Worm (Caenorhabditis elegans) whole organism, L2 larva: ENCODE results near the gene dnj-8.

Experiments
- C34F6.9 ChIP-seq: fragments of 150-350 bp; optimal IDR thresholded peaks from 2 replicates; lab custom pipeline; 2014; ENCODE audit warnings: missing biosample characterization, missing genetic modification characterization
- F13H6.1 ChIP-seq: sonication (generic microtip); optimal IDR thresholded peaks from 2 replicates; lab custom pipeline; 2016; ENCODE audit warnings: missing genetic modification characterization, missing compliant biosample characterization
- R02D3.7 ChIP-seq: fragments of 150-350 bp; optimal IDR thresholded peaks from 2 replicates; lab custom pipeline; 2014; ENCODE audit warnings: missing biosample characterization, missing genetic modification characterization
- Y55F3AM.14 ChIP-seq: fragments of 200-800 bp; sonication (Bioruptor generic); optimal IDR thresholded peaks from 2 replicates; lab custom pipeline; 2018; ENCODE audit warnings: mild to moderate bottlenecking, missing genetic modification characterization, missing compliant biosample characterization
- ZK546.5 ChIP-seq: sonication (generic microtip); optimal IDR thresholded peaks from 2 replicates; lab custom pipeline; 2017; ENCODE audit warnings: missing biosample characterization, missing genetic modification characterization
- alr-1 ChIP-seq: fragments of 150-350 bp; optimal IDR thresholded peaks from 2 replicates; lab custom pipeline; 2014; ENCODE audit warnings: missing biosample characterization, missing genetic modification characterization
- aly-2 ChIP-seq: fragments of 150-350 bp; optimal IDR thresholded peaks from 2 replicates; lab custom pipeline; 2014; ENCODE audit warnings: missing biosample characterization, missing genetic modification characterization
- ama-1 ChIP-seq: fragments of 150-350 bp; optimal IDR thresholded peaks from 2 replicates; lab custom pipeline; 2018; ENCODE audit warnings: inconsistent platforms
- blmp-1 ChIP-seq: sonication (generic microtip); optimal IDR thresholded peaks from 2 replicates; lab custom pipeline; 2017; ENCODE audit warnings: missing genetic modification characterization, mild to moderate bottlenecking, missing compliant biosample characterization, antibody characterized with exemption, moderate library complexity; ENCODE audit not compliant: insufficient read depth
- ceh-16 ChIP-seq: fragments of 150-350 bp; optimal IDR thresholded peaks from 2 replicates; lab custom pipeline; 2014; ENCODE audit warnings: missing biosample characterization, missing genetic modification characterization
- ceh-82 ChIP-seq: fragments of 150-350 bp; optimal IDR thresholded peaks from 2 replicates; lab custom pipeline; 2014; ENCODE audit warnings: missing biosample characterization, missing genetic modification characterization
- crh-2 ChIP-seq: sonication (generic microtip); optimal IDR thresholded peaks from 2 replicates; lab custom pipeline; 2017; ENCODE audit warnings: missing biosample characterization, missing genetic modification characterization
- dmd-4 ChIP-seq: sonication (generic microtip); optimal IDR thresholded peaks from 2 replicates; lab custom pipeline; 2017; ENCODE audit warnings: missing biosample characterization, missing genetic modification characterization
- egl-27 ChIP-seq: sonication (generic microtip); optimal IDR thresholded peaks from 3 replicates; lab custom pipeline; 2017; ENCODE audit warnings: missing biosample characterization, missing genetic modification reagents, missing genetic modification characterization
- elt-1 ChIP-seq: fragments of 150-350 bp; optimal IDR thresholded peaks from 2 replicates; lab custom pipeline; 2014; ENCODE audit warnings: missing biosample characterization, missing genetic modification characterization
- elt-3 ChIP-seq: sonication (generic microtip); optimal IDR thresholded peaks from 2 replicates; lab custom pipeline; 2017; ENCODE audit warnings: missing biosample characterization, missing genetic modification characterization
- fos-1 ChIP-seq: fragments of 150-350 bp; optimal IDR thresholded peaks from 2 replicates; lab custom pipeline; 2014; ENCODE audit warnings: missing biosample characterization, missing genetic modification characterization
- gmeb-1 ChIP-seq: fragments of 150-350 bp; optimal IDR thresholded peaks from 2 replicates; lab custom pipeline; 2014; ENCODE audit warnings: missing biosample characterization, missing genetic modification characterization
- lin-11 ChIP-seq: fragments of 150-350 bp; sonication (generic microtip); optimal IDR thresholded peaks from 2 replicates; lab custom pipeline; 2014; ENCODE audit warnings: missing biosample characterization, missing genetic modification characterization, inconsistent platforms, mixed read lengths
- lin-39 ChIP-seq: fragments of 150-350 bp; optimal IDR thresholded peaks from 2 replicates; lab custom pipeline; 2014; ENCODE audit warnings: missing biosample characterization, missing genetic modification reagents, missing genetic modification characterization
- lsy-2 ChIP-seq, 2 experiments: fragments of 150-350 bp in 1 of 2; sonication (generic microtip) in 1 of 2; optimal IDR thresholded peaks; 2 replicates each; lab custom pipeline; 2014 to 2017; ENCODE audit warnings: missing biosample characterization in 2 of 2, missing genetic modification characterization in 2 of 2
- mab-5 ChIP-seq: fragments of 150-350 bp; optimal IDR thresholded peaks from 2 replicates; lab custom pipeline; 2014; ENCODE audit warnings: missing biosample characterization, missing genetic modification characterization
- mbf-1 ChIP-seq: sonication (generic microtip); optimal IDR thresholded peaks from 2 replicates; lab custom pipeline; 2017; ENCODE audit warnings: missing biosample characterization, missing genetic modification characterization
- mdl-1 ChIP-seq, 2 experiments: fragments of 150-350 bp in 1 of 2; sonication (generic microtip) in 1 of 2; optimal IDR thresholded peaks; 2 replicates each; lab custom pipeline; 2017; ENCODE audit warnings: missing biosample characterization in 2 of 2, missing genetic modification characterization in 2 of 2
- nhr-12 ChIP-seq: fragments of 150-350 bp; optimal IDR thresholded peaks from 2 replicates; lab custom pipeline; 2014; ENCODE audit warnings: missing biosample characterization, missing genetic modification characterization
- nhr-129 ChIP-seq: fragments of 150-350 bp; optimal IDR thresholded peaks from 2 replicates; lab custom pipeline; 2014; ENCODE audit warnings: missing biosample characterization, missing genetic modification characterization
- nhr-21 ChIP-seq: fragments of 150-350 bp; optimal IDR thresholded peaks from 2 replicates; lab custom pipeline; 2014; ENCODE audit warnings: missing biosample characterization, missing genetic modification characterization
- nhr-23 ChIP-seq: fragments of 150-350 bp; optimal IDR thresholded peaks from 2 replicates; lab custom pipeline; 2014; ENCODE audit warnings: missing biosample characterization, missing genetic modification reagents, missing genetic modification characterization
- nhr-237 ChIP-seq: fragments of 150-350 bp; optimal IDR thresholded peaks from 2 replicates; lab custom pipeline; 2014; ENCODE audit warnings: missing biosample characterization, missing genetic modification characterization
- nhr-25 ChIP-seq: fragments of 150-350 bp; sonication (generic microtip); optimal IDR thresholded peaks from 3 replicates; lab custom pipeline; 2014; ENCODE audit warnings: missing biosample characterization, missing genetic modification characterization
- nhr-6 ChIP-seq: fragments of 150-350 bp; optimal IDR thresholded peaks from 2 replicates; lab custom pipeline; 2014; ENCODE audit warnings: missing biosample characterization, missing genetic modification characterization
- peb-1 ChIP-seq: fragments of 150-350 bp; optimal IDR thresholded peaks from 2 replicates; lab custom pipeline; 2014; ENCODE audit warnings: missing biosample characterization, missing genetic modification characterization
- sem-4 ChIP-seq: fragments of 150-350 bp; optimal IDR thresholded peaks from 2 replicates; lab custom pipeline; 2014; ENCODE audit warnings: missing biosample characterization, missing genetic modification reagents, missing genetic modification characterization
- skn-1 ChIP-seq: sonication (generic microtip); optimal IDR thresholded peaks from 2 replicates; lab custom pipeline; 2017; ENCODE audit warnings: missing biosample characterization, missing genetic modification characterization
- sma-3 ChIP-seq: sonication (generic microtip); optimal IDR thresholded peaks from 2 replicates; lab custom pipeline; 2016; ENCODE audit warnings: missing genetic modification reagents, missing genetic modification characterization, missing compliant biosample characterization
- sma-9 ChIP-seq, 2 experiments: fragments of 150-350 bp in 1 of 2; sonication (generic microtip) in 1 of 2; optimal IDR thresholded peaks; 2 replicates each; lab custom pipeline; 2014 to 2016; ENCODE audit warnings: missing genetic modification characterization in 2 of 2, mild to moderate bottlenecking in 1 of 2, missing biosample characterization in 1 of 2, missing compliant biosample characterization in 1 of 2, missing genetic modification reagents in 1 of 2, moderate library complexity in 1 of 2
- snpc-4 ChIP-seq: fragments of 150-350 bp; optimal IDR thresholded peaks from 2 replicates; lab custom pipeline; 2014; ENCODE audit warnings: missing biosample characterization, missing genetic modification characterization
- unc-39 ChIP-seq: fragments of 150-350 bp; optimal IDR thresholded peaks from 2 replicates; lab custom pipeline; 2014; ENCODE audit warnings: missing biosample characterization, missing genetic modification characterization
- unc-55 ChIP-seq: fragments of 150-350 bp; sonication (generic microtip); optimal IDR thresholded peaks from 3 replicates; lab custom pipeline; 2014; ENCODE audit warnings: missing biosample characterization, missing genetic modification reagents, missing genetic modification characterization
- unc-62 ChIP-seq: fragments of 150-350 bp; optimal IDR thresholded peaks from 2 replicates; lab custom pipeline; 2014; ENCODE audit warnings: missing biosample characterization, missing genetic modification reagents, missing genetic modification characterization
- zag-1 ChIP-seq: fragments of 150-350 bp; optimal IDR thresholded peaks from 2 replicates; lab custom pipeline; 2014; ENCODE audit warnings: missing biosample characterization, missing genetic modification characterization
- ztf-1 ChIP-seq: fragments of 200-800 bp; sonication (Bioruptor generic); conservative IDR thresholded peaks from 2 replicates; pipeline ENCODE4 v1.3.6; 2022; ENCODE audit warnings: missing genetic modification characterization, missing compliant biosample characterization
- ztf-11 ChIP-seq: sonication (generic microtip); optimal IDR thresholded peaks from 2 replicates; lab custom pipeline; 2017; ENCODE audit warnings: missing biosample characterization, missing genetic modification characterization
- ztf-4 ChIP-seq: fragments of 150-350 bp; optimal IDR thresholded peaks from 2 replicates; lab custom pipeline; 2014; ENCODE audit warnings: missing biosample characterization, missing genetic modification characterization

The dnj-8 gene

DNA sequence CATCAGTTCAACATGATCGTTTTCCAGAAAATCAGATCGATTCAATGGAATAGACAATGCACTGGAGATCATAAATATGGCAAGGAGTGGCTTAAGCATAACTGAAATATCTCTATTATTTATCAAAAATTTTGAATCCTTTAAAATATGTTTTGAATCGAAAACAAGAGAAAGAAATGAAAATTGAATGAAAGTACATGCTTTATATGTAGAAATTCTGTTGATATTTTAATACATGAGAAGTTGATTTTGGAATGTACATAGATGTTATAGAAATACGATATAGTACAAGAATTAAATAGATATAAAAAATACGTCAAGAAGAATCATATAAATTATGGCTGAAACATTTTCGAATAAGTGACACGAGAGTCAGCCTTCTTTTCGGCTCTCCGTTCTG, 5.6 kb downstream of the dnj-8 start, which contains the start of gene C56C10.9:
Gene C56C10.9, minus strand, starts transcription at position 101 of the 400 bp plus-strand sequence.
- TF ChIP-seq nhr-21 (tag; lab: Kevin White, UChicago) (no peak), lin-39 (tag; lab: Kevin White, UChicago) (no peak), sma-3 (GFP tag; lab: Kevin White, UChicago) (no peak), nhr-12 (tag; lab: Kevin White, UChicago) (no peak), lsy-2 (tag; optimal IDR thresholded peaks at IDR 0.05; lab: Kevin White, UChicago) (no peak), R02D3.7 (no peak), sma-9 (GFP tag; optimal IDR thresholded peaks at IDR 0.05; lab: Kevin White, UChicago) (no peak), sma-9 (tag; optimal IDR thresholded peaks at IDR 0.05; lab: Kevin White, UChicago) (no peak), egl-27 (tag; lab: Kevin White, UChicago) (no peak), blmp-1 (no peak), F13H6.1 (no peak), sem-4 (tag; lab: Kevin White, UChicago) (no peak), aly-2 (tag; lab: Kevin White, UChicago) (no peak), nhr-6 (no peak), nhr-25 (tag; lab: Kevin White, UChicago) (no peak), ama-1 (lab: Kevin White, UChicago) (no peak)

DNA sequence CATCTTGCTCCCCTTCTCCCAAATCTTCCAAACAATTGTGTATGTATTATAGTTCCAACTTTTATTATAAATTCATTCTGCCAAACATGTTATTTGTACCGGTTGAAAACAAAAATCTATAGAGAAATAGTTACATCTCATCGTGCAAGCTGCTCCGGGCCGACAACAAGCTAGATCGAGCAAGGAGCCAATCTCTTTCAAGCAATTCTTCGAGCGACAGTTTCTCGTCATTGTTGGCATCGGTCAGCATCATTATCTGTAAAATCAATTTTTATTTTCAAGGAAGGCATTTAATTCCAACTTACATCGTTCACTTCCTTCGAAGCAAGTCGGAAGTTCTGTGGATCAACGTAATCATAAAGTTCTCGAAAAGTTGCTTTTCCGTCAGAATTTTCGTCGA, 6.9 kb downstream of the dnj-8 start:
- TF ChIP-seq dmd-4 (tag; lab: Kevin White, UChicago), result no peak
- TF ChIP-seq gmeb-1, result no peak
- no peak for TF ChIP-seq ZK546.5 (tag; lab: Kevin White, UChicago)
- no peak for TF ChIP-seq aly-2 (tag; lab: Kevin White, UChicago)

DNA sequence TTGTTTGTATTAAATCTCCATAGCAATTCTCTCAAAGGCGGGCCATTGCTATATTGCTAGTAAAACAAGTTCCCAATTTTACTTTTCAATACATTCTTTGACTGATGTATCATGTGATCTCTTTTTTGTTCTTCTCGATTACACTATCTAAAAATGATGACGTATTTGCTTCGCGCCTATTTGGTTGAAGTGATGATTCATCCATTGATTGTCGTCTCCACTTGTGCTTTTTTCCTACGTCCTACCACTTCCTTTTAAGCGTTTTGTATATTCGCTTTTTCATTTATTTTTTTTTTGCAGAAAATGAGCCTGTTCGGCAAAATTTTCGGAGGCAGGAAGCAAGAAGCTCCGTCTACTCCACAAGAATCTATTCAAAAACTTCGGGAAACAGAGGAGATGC, 8.5 kb downstream of the dnj-8 start, which contains the start of gene vps-32.1:
Gene vps-32.1, plus strand, starts transcription at position 301 of the 400 bp plus-strand sequence.
- peak; percentile 48 for TF ChIP-seq sma-9 (GFP tag; optimal IDR thresholded peaks at IDR 0.05; lab: Kevin White, UChicago)
- TF ChIP-seq sma-9 (tag; optimal IDR thresholded peaks at IDR 0.05; lab: Kevin White, UChicago), result no peak
- peak; percentile 25 for TF ChIP-seq blmp-1
- peak; percentile 29 for TF ChIP-seq crh-2
- peak; percentile 88 for TF ChIP-seq fos-1
- TF ChIP-seq mab-5 (tag; lab: Kevin White, UChicago), result no peak
- TF ChIP-seq zag-1 (tag; lab: Kevin White, UChicago), result no peak
- TF ChIP-seq, all 48 proteins: peak for 4

DNA sequence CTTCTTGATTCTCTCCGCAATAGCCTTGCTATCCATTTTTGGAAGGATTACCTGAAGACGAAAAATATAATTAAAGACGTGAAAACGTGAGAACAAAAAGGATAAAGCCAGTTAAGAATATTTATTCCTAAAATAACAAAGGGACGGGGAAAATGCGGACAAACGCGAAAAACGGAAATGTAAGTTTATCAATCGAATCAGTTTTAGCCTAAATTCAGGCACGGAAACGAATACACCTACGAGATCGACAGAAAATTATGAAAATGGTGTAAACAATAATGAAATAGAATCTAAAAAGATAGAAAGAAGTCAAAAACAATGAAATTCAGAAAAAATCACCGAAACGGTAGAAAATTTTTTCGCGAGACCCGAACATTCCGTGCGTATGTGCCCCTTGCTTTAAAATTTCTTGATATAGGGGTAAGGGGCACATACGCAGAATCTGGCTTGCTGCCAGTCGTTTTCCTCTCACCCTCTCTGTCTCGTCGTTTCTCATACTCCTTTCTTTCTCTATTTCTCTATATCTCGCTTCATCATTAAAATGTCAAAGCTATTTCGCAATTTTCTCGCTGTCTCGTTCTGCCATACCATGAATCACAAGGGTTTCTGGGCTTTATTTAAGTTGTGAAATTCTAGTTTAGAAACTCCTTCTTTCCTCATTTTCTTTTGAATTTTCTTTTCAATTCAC, 9.1 kb downstream of the dnj-8 start, which contains the start of gene icd-1:
Gene icd-1, minus strand, starts transcription at position 51 of the 688 bp plus-strand sequence.
- TF ChIP-seq skn-1 (peak; percentile 67), F13H6.1 (peak; percentile 97), Y55F3AM.14 (GFP tag; lab: Kevin White, UChicago) (peak; percentile 78), mdl-1 (tag; optimal IDR thresholded peaks at IDR 0.05; lab: Kevin White, UChicago) (peak; percentile 76 to 82), nhr-237 (peak; percentile 48), ztf-1 (GFP tag; lab: Robert Waterston, UW) (no peak), egl-27 (tag; lab: Kevin White, UChicago) (peak; percentile 94), fos-1 (peak; percentile 97), unc-55 (peak; percentile 98), gmeb-1 (peak; percentile 87), ztf-4 (tag; lab: Kevin White, UChicago) (peak; percentile 94), elt-1 (tag; lab: Kevin White, UChicago) (no peak), aly-2 (tag; lab: Kevin White, UChicago) (no peak), blmp-1 (peak; percentile 81), ceh-16 (peak; percentile 83), mab-5 (tag; lab: Kevin White, UChicago) (peak; percentile 93), unc-62 (GFP tag; lab: Kevin White, UChicago) (peak; percentile 93), ZK546.5 (tag; lab: Kevin White, UChicago) (peak; percentile 76), ama-1 (lab: Kevin White, UChicago) (peak; percentile 24), ceh-82 (tag; lab: Kevin White, UChicago) (peak; percentile 62), sma-3 (GFP tag; lab: Kevin White, UChicago) (peak; percentile 97), ztf-11 (tag; lab: Kevin White, UChicago) (peak; percentile 58), sma-9 (GFP tag; optimal IDR thresholded peaks at IDR 0.05; lab: Kevin White, UChicago) (peak; percentile 96), sma-9 (tag; optimal IDR thresholded peaks at IDR 0.05; lab: Kevin White, UChicago) (no peak), R02D3.7 (peak; percentile 38), unc-39 (no peak), sem-4 (tag; lab: Kevin White, UChicago) (peak; percentile 98), lin-11 (tag; lab: Kevin White, UChicago) (peak; percentile 74), nhr-23 (tag; lab: Kevin White, UChicago) (no peak), C34F6.9 (tag; lab: Kevin White, UChicago) (peak; percentile 97), nhr-25 (tag; lab: Kevin White, UChicago) (peak; percentile 98), peb-1 (tag; lab: Kevin White, UChicago) (no peak), mbf-1 (tag; lab: Kevin White, UChicago) (no peak), nhr-129 (tag; lab: Kevin White, UChicago) (peak; percentile 96), snpc-4 (peak; percentile 74), elt-3 (no peak), nhr-12 (tag; lab: Kevin White, UChicago) (peak; percentile 50), alr-1 (tag; lab: Kevin White, UChicago) (no peak)
